Worm (Caenorhabditis elegans) whole organism, early embryonic: Measurements from ENCODE around the gene C30G12.1.

Experiments used
- F13C5.2 ChIP-seq: sonication (generic microtip); optimal IDR thresholded peaks from 2 replicates; lab custom pipeline; 2017; ENCODE audit warnings: mild to moderate bottlenecking, missing genetic modification characterization, inconsistent platforms, missing compliant biosample characterization
- ama-1 ChIP-seq: fragments of 150-350 bp; optimal IDR thresholded peaks from 2 replicates; lab custom pipeline; 2014
- ceh-13 ChIP-seq: fragments of 200-800 bp; sonication (Bioruptor generic); optimal IDR thresholded peaks from 2 replicates; lab custom pipeline; 2018; ENCODE audit warnings: mild to moderate bottlenecking, missing genetic modification characterization, missing compliant biosample characterization
- ceh-36 ChIP-seq: sonication (generic microtip); optimal IDR thresholded peaks from 2 replicates; lab custom pipeline; 2016; ENCODE audit warnings: missing genetic modification characterization, inconsistent platforms, missing compliant biosample characterization
- hmg-4 ChIP-seq: fragments of 200-800 bp; sonication (Bioruptor generic); optimal IDR thresholded peaks from 2 replicates; lab custom pipeline; 2018; ENCODE audit warnings: mild to moderate bottlenecking, missing genetic modification characterization, missing compliant biosample characterization
- scrt-1 ChIP-seq: fragments of 200-800 bp; sonication (Bioruptor generic); IDR thresholded peaks from 2 replicates; pipeline ENCODE4 v1.3.6; 2022; ENCODE audit warnings: missing genetic modification characterization, missing compliant biosample characterization
- sea-1 ChIP-seq: fragments of 200-800 bp; sonication (Bioruptor generic); conservative IDR thresholded peaks from 2 replicates; pipeline ENCODE4 v1.3.6; 2022; ENCODE audit warnings: missing genetic modification characterization, missing compliant biosample characterization
- tra-4 ChIP-seq: sonication (generic microtip); optimal IDR thresholded peaks from 2 replicates; lab custom pipeline; 2017; ENCODE audit warnings: missing genetic modification characterization, missing compliant biosample characterization

DNA sequence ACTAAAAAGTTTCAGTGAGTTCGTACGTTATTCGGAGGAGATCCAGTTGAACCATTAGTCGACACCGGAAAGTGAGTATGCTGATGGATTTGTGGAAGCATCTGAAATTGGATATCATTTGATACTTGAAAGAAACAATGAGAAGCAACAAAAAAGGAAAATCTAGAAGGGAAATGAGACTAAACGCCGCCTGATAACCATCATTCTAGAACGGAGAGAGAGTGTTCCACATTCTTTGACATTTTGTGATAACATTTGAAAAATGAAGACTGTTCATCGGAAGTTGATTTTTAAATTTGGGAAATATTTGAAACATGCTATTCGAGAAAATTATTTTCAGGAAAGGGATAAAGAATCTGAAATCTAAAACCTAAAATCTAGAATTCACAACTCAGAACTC is 32.1 kb downstream of the C30G12.1 start, which contains the start of gene npax-1:
- TF ChIP-seq ceh-13 (GFP tag; lab: Kevin White, UChicago), result no peak
- no peak for TF ChIP-seq ama-1 (lab: Kevin White, UChicago)
- TF ChIP-seq tra-4 (tag; lab: Kevin White, UChicago), result no peak
- TF ChIP-seq ceh-36 (tag; lab: Kevin White, UChicago), result no peak
- TF ChIP-seq hmg-4 (GFP tag; lab: Kevin White, UChicago), result no peak
- no peak for TF ChIP-seq sea-1
- no peak for TF ChIP-seq F13C5.2 (tag; lab: Kevin White, UChicago)
- TF ChIP-seq scrt-1 (GFP tag; lab: Robert Waterston, UW), result no peak
